Worm (Caenorhabditis elegans): ENCODE measurements around the gene sru-27.

DNA sequence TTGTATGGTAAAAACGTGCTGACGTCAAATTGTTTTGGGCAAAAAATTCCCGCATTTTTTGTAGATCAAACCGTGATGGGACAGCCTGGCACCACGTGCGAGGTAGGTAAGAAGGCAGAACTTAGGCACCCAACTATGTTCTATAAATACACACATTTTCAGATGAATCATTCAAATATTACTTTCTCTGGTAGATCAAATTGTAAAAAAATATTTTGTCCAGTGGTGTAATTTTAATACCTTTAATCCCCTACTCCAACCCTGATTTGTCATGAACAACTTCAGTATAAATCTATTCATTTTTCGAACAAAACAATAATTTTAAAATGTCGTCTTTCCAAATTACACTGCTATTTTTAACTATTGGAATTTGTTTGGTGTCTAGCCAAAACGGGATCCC lies 4.8 kb upstream of the sru-27 start, which contains the start of gene spig-7:
- TF ChIP-seq klf-2 (GFP tag; conservative IDR thresholded peaks at IDR 0.05) (no peak), flt-1 (GFP tag; IDR thresholded peaks at IDR 0.05) (no peak), med-1 (GFP tag; optimal IDR thresholded peaks at IDR 0.05; ENCODE audit: insufficient read depth) (no peak), ref-1 (GFP tag; conservative IDR thresholded peaks at IDR 0.05) (no peak), ztf-23 (GFP tag; IDR thresholded peaks at IDR 0.05) (no peak), ztf-29 (GFP tag; IDR thresholded peaks at IDR 0.05) (no peak), cog-1 (tag; optimal IDR thresholded peaks at IDR 0.05) (no peak)
